Worm (Caenorhabditis elegans) whole organism, midembryonic: ENCODE data around the gene spe-26.

Experiments
- T22C8.4 ChIP-seq: fragments of 200-800 bp; sonication (Bioruptor generic); IDR thresholded peaks from 2 replicates; pipeline ENCODE4 v1.3.6; 2022; ENCODE audit warnings: missing genetic modification characterization, missing compliant biosample characterization
- cog-1 ChIP-seq: sonication (generic microtip); optimal IDR thresholded peaks from 2 replicates; lab custom pipeline; 2016; ENCODE audit warnings: missing genetic modification characterization, missing compliant biosample characterization
- flt-1 ChIP-seq: fragments of 200-800 bp; sonication (Bioruptor generic); IDR thresholded peaks from 2 replicates; pipeline ENCODE4 v1.3.6; 2022; ENCODE audit warnings: missing genetic modification characterization, missing compliant biosample characterization
- klf-2 ChIP-seq: fragments of 200-800 bp; sonication (Bioruptor generic); conservative IDR thresholded peaks from 2 replicates; pipeline ENCODE4 v1.3.6; 2022; ENCODE audit warnings: missing genetic modification reagents, missing genetic modification characterization, missing compliant biosample characterization
- med-1 ChIP-seq: sonication (generic microtip); optimal IDR thresholded peaks from 2 replicates; lab custom pipeline; 2017; ENCODE audit warnings: missing genetic modification characterization, mild to moderate bottlenecking, missing compliant biosample characterization, antibody characterized with exemption, missing genetic modification reagents; ENCODE audit not compliant: insufficient read depth
- ref-1 ChIP-seq: fragments of 200-800 bp; sonication (Bioruptor generic); conservative IDR thresholded peaks from 2 replicates; pipeline ENCODE4 v1.3.6; 2022; ENCODE audit warnings: missing genetic modification reagents, missing genetic modification characterization, missing compliant biosample characterization
- tab-1 ChIP-seq: fragments of 200-800 bp; sonication (Bioruptor generic); IDR thresholded peaks from 2 replicates; pipeline ENCODE4 v1.3.6; 2022; ENCODE audit warnings: missing genetic modification characterization, missing compliant biosample characterization
- ztf-23 ChIP-seq: fragments of 200-800 bp; sonication (Bioruptor generic); IDR thresholded peaks from 2 replicates; pipeline ENCODE4 v1.3.6; 2022; ENCODE audit warnings: missing genetic modification reagents, missing genetic modification characterization, missing compliant biosample characterization
- ztf-29 ChIP-seq: fragments of 200-800 bp; sonication (Bioruptor generic); IDR thresholded peaks from 2 replicates; pipeline ENCODE4 v1.3.6; 2022; ENCODE audit warnings: missing genetic modification reagents, missing genetic modification characterization, missing compliant biosample characterization

Gene spe-26

DNA sequence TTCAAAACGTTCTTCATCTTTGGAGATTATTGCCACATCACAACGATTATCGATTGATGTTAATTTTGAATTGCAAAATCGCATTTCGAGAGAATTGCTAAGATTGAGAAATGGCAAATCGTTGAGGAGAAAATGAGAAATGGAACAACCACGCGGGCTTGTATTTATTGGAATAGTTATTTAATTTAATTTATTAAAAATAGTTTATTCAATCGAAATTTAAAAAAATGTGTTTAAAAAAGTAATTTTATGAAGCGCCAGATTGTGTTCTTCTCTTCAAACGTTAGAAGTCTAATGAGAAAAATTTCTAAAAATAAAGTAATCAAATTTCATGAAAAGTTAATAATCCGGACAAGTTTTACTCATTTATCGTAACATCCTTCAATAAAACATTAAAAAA is at the start of gene spe-26:
Gene spe-26 (minus strand): TSS at position 101 of the 400 bp plus-strand sequence.
- TF ChIP-seq ztf-23 (GFP tag; lab: Robert Waterston, UW), result no peak
- TF ChIP-seq flt-1 (GFP tag; lab: Robert Waterston, UW), result no peak
- TF ChIP-seq ref-1 (GFP tag; lab: Robert Waterston, UW), result no peak
- no peak for TF ChIP-seq tab-1
- no peak for TF ChIP-seq ztf-29
- TF ChIP-seq med-1, result no peak
- TF ChIP-seq cog-1 (tag; lab: Kevin White, UChicago), result no peak
- no peak for TF ChIP-seq klf-2 (GFP tag; lab: Robert Waterston, UW)
- TF ChIP-seq T22C8.4 (GFP tag; lab: Robert Waterston, UW), result no peak

DNA sequence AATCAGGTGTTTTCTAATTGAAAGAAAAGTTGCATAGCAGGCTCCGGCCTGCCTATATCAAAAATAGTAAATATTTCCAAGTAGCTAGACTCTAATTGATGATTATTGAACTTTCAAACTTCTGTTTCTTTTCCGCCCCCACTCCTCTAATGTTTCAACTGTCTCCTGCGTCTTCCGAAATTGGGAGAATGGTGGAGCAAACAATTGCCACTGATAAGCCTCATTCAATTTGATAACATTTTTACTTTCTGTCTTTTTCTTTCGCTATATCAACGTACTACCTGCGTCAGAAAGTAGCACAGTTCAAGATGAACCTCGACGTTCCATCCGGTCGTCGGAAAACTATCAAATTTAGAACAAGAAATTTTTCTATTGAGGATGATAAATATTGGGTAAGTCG is 47.2 kb upstream of the spe-26 start, which contains the start of gene F13B12.3:
Gene F13B12.3 (plus strand): TSS at position 223 of the 400 bp plus-strand sequence.
- TF ChIP-seq T22C8.4 (GFP tag; lab: Robert Waterston, UW) (no peak), ref-1 (GFP tag; lab: Robert Waterston, UW) (0 out of 2 replicates have a peak, but pooled peaks have one; percentile 2)

DNA sequence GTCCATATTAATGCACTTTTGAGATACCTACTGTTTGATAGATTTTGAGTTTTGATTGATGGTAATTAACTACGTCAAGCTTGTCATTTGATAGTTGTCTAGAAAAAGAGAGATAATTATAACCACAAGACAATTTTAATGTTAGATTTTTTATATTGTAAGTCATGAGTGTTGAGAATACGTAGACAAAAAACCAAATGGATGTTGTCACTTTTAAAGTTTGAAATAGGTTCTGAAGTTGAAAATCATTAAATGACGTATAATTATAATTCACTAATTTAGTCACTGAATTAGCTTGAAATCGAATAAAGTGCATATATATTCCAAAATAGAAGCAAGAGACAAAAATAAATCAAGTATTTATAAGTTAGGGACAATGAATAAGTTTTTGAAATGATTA is 45.4 kb upstream of the spe-26 start:
- TF ChIP-seq ref-1 (GFP tag; lab: Robert Waterston, UW) (no peak), med-1 (no peak), flt-1 (GFP tag; lab: Robert Waterston, UW) (no peak), ztf-23 (GFP tag; lab: Robert Waterston, UW) (no peak), tab-1 (no peak), T22C8.4 (GFP tag; lab: Robert Waterston, UW) (no peak), ztf-29 (no peak), cog-1 (tag; lab: Kevin White, UChicago) (no peak), klf-2 (GFP tag; lab: Robert Waterston, UW) (no peak)

DNA sequence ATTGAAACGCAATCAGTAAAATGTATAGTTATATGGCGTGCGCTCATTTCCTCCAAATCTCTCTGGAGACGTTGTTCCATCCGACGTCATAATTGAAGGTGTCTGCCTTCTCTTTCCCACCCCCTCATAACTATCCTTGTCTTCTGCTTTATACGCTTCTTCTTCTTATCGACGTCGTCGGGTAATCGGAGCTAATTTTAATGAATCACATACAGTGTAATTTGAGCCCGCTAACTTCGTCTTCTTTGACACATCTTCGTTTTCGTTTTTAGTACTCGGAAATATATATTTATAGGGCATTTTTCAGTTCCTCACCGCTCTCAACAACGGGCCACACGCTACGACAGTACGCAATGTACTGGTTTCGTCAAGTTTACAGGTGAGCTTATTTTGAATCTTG is 44.7 kb upstream of the spe-26 start, which contains the start of gene ins-1:
Gene ins-1 (plus strand): TSS at position 301 of the 400 bp plus-strand sequence.
- TF ChIP-seq flt-1 (GFP tag; lab: Robert Waterston, UW) (no peak), med-1 (no peak), cog-1 (tag; lab: Kevin White, UChicago) (no peak), tab-1 (no peak), ztf-29 (no peak)

DNA sequence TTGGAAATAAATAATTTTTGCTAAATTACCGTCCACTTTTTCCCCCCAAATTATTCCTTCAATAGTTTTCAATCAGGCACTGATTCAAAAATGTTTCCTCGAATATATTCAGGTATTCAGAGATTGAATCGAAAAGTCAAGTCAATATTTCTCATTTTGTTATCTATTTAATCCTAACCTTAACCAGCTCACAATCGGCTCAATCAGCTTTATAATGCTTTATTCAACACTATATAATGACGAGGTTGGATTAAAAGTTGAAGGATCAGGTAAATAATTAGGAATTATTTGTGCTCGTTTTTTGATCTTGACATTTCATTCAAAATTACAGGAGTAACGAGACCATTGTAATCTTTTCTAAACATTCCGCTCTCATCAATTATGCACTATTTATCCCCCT is 38.8 kb upstream of the spe-26 start:
- TF ChIP-seq T22C8.4 (GFP tag; lab: Robert Waterston, UW) (no peak), med-1 (no peak), cog-1 (tag; lab: Kevin White, UChicago) (no peak)

DNA sequence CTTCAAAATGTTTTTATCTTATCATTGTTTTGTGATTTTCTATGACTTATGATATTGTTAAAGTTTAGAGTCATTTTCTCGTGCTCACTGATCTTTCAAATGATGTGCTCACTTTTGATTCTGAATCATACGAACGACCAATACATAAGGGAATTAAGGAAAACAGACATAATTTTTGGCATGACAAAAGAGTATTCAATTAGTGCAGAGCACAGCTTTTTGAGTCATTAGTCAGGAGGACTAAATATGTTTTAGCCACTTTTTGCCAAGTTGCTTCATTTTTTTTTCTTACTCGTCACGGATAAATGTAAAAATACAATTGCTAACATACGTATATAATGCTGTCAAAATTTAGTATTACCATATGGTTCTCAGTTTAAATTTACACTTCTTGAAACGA is 37.4 kb upstream of the spe-26 start, which contains the start of gene F13B12.2:
Gene F13B12.2 (minus strand): TSS at position 2 of the 400 bp plus-strand sequence.
- TF ChIP-seq flt-1 (GFP tag; lab: Robert Waterston, UW) (no peak), med-1 (no peak), ztf-29 (no peak), klf-2 (GFP tag; lab: Robert Waterston, UW) (no peak), ref-1 (GFP tag; lab: Robert Waterston, UW) (no peak), cog-1 (tag; lab: Kevin White, UChicago) (no peak), T22C8.4 (GFP tag; lab: Robert Waterston, UW) (no peak), ztf-23 (GFP tag; lab: Robert Waterston, UW) (no peak), tab-1 (no peak)

DNA sequence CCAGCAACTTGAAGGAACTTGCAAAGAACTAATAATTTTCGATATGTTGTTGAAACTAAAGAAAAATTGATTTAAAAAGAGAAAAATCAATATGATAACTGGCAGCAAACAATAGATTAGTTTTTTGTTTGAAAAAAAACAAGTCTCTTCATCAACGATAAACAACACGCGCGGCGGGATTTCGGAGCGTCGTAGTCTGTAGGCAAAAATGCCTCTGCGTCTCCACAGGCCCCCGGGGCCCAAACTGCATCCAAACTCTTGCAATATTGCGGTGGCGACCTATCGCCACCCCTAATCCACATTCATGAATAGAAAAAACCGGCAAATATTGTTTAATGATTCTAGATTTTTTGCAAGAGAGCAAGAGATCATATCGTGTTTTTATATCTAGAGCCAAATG is 33.4 kb upstream of the spe-26 start:
- TF ChIP-seq ref-1 (GFP tag; lab: Robert Waterston, UW), result no peak

DNA sequence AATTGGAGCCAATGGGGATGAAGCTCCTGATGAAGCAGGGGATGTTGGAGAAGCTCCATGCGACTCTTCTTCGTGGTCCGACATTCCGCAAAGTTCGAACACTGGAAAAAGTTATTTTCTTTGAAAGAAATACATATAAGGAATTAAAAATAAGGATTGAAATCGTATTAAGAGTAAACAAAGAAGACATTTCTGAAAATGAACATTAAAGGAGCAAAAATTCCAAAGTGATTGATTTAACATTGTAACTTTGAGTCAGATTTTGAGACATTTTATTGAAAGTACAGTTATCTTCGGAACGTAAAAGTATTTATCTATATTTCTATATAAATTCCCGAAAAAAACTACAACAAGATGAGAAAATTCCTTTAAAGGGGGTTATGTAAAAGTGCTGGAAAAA is 32.8 kb upstream of the spe-26 start, which contains the start of gene F13B12.1:
Gene F13B12.1 (minus strand): TSS at position 101 of the 400 bp plus-strand sequence.
- TF ChIP-seq ztf-29 (no peak), T22C8.4 (GFP tag; lab: Robert Waterston, UW) (no peak), flt-1 (GFP tag; lab: Robert Waterston, UW) (no peak), ztf-23 (GFP tag; lab: Robert Waterston, UW) (no peak), ref-1 (GFP tag; lab: Robert Waterston, UW) (no peak), cog-1 (tag; lab: Kevin White, UChicago) (no peak), tab-1 (no peak)

DNA sequence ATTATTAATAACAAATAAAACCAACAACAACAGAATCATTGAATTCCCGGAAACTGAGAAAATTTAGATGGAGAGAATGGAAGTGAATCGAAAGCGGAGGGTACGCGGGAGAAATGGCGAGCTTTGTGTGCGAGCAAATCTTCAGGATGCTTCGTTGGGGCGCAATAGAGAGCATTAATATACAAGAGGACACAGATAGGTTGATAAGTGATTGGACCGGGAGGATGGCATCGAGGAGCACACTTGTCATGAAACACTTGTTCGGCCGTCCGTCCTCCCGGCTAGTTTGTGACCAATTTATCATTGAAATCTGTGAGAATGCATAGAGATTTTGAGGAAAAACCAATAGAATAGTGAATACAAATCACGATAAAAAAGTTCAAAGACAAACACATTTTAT is 30.5 kb upstream of the spe-26 start:
- TF ChIP-seq tab-1, result no peak
- TF ChIP-seq cog-1 (tag; lab: Kevin White, UChicago), result no peak
- TF ChIP-seq med-1, result no peak
- TF ChIP-seq ztf-29, result no peak
- no peak for TF ChIP-seq flt-1 (GFP tag; lab: Robert Waterston, UW)
- no peak for TF ChIP-seq T22C8.4 (GFP tag; lab: Robert Waterston, UW)
- TF ChIP-seq klf-2 (GFP tag; lab: Robert Waterston, UW), result no peak
- no peak for TF ChIP-seq ztf-23 (GFP tag; lab: Robert Waterston, UW)
- TF ChIP-seq ref-1 (GFP tag; lab: Robert Waterston, UW), result no peak

DNA sequence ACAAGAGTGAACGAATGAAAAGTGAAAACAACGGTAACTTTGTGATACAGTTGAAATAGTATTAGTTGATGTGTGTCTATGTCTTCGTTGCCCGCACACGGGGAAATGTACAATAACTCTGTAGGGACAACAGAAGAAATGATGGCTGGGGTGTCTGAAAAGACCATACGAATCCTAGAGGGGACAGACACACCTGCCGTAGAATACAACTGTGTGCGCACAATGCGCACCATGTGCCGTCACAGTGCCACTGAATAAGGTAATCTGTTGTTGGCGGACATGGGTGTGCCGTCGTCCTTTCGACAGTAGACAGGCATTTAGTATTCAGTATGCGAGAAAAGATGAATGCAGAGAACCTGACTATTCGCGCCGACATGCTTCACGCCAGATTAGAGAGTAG is 29.5 kb upstream of the spe-26 start:
- no peak for TF ChIP-seq ztf-29
- TF ChIP-seq cog-1 (tag; lab: Kevin White, UChicago), result no peak
- TF ChIP-seq ztf-23 (GFP tag; lab: Robert Waterston, UW), result no peak
- TF ChIP-seq med-1, result no peak
- no peak for TF ChIP-seq flt-1 (GFP tag; lab: Robert Waterston, UW)
- no peak for TF ChIP-seq T22C8.4 (GFP tag; lab: Robert Waterston, UW)
- no peak for TF ChIP-seq tab-1
- no peak for TF ChIP-seq klf-2 (GFP tag; lab: Robert Waterston, UW)
- no peak for TF ChIP-seq ref-1 (GFP tag; lab: Robert Waterston, UW)

DNA sequence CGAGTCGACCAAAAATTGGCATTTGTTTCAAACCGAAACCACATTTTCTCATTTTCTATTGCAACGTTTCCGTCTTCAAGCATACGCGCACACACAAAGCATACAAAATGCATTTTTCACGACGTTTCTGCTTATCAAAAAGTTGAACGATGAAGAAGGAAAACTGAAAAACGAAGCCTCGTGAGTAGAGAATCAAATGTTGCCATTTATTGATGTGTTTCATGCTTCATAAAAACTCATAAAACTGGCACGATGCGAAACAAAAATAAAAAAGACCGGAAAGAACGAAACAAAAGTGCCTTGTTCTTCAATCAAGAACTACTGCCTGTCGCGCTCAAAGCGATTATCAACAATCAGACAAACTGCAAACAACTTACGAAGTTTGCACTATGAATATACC is 28.7 kb upstream of the spe-26 start:
- TF ChIP-seq ztf-29, result no peak
- TF ChIP-seq med-1, result no peak
- no peak for TF ChIP-seq cog-1 (tag; lab: Kevin White, UChicago)
- no peak for TF ChIP-seq flt-1 (GFP tag; lab: Robert Waterston, UW)
- TF ChIP-seq ref-1 (GFP tag; lab: Robert Waterston, UW), result no peak
